Fruit fly (Drosophila melanogaster) whole organism, embryonic: ENCODE results near the gene CG42399.

ENCODE experiments used
- Antp ChIP-seq: fragments of 200-800 bp; sonication (Bioruptor generic); optimal IDR thresholded peaks from 3 replicates; lab custom pipeline; 2016; ENCODE audit warnings: missing biosample characterization, missing genetic modification characterization
- CG11247 ChIP-seq: fragments of 200-800 bp; sonication (Bioruptor generic); IDR thresholded peaks from 2 replicates; pipeline ENCODE4 v1.3.6; 2022; ENCODE audit warnings: missing biosample characterization, missing genetic modification characterization
- CG11456 ChIP-seq: fragments of 200-800 bp; sonication (Bioruptor generic); IDR thresholded peaks from 3 replicates; pipeline ENCODE4 v1.3.6; 2022; ENCODE audit warnings: missing biosample characterization, missing genetic modification characterization
- CG11695 ChIP-seq: fragments of 200-800 bp; sonication (Bioruptor generic); IDR thresholded peaks from 3 replicates; pipeline ENCODE4 v1.3.6; 2022; ENCODE audit warnings: missing biosample characterization, missing genetic modification characterization
- CG12299 ChIP-seq: fragments of 200-800 bp; sonication (Bioruptor generic); optimal IDR thresholded peaks from 2 replicates; lab custom pipeline; 2018; ENCODE audit warnings: missing biosample characterization, mild to moderate bottlenecking, missing genetic modification characterization
- CG13775 ChIP-seq: fragments of 200-800 bp; sonication (Bioruptor generic); optimal IDR thresholded peaks from 3 replicates; lab custom pipeline; 2017; ENCODE audit warnings: missing biosample characterization, mild to moderate bottlenecking, missing genetic modification characterization
- CG1832 ChIP-seq: fragments of 200-800 bp; sonication (Bioruptor generic); optimal IDR thresholded peaks from 2 replicates; lab custom pipeline; 2017; ENCODE audit warnings: missing biosample characterization, mild to moderate bottlenecking, missing genetic modification characterization, inconsistent platforms
- CG18599 ChIP-seq: fragments of 200-800 bp; sonication (Bioruptor generic); optimal IDR thresholded peaks from 3 replicates; lab custom pipeline; 2017; ENCODE audit warnings: missing biosample characterization, missing genetic modification characterization, mild to moderate bottlenecking, moderate library complexity, missing genetic modification reagents
- CG18764 ChIP-seq: fragments of 200-800 bp; sonication (Bioruptor generic); optimal IDR thresholded peaks from 3 replicates; lab custom pipeline; 2016; ENCODE audit warnings: missing biosample characterization, missing genetic modification characterization
- CG2116 ChIP-seq: fragments of 200-800 bp; sonication (Bioruptor generic); optimal IDR thresholded peaks from 3 replicates; lab custom pipeline; 2018; ENCODE audit warnings: missing biosample characterization, mild to moderate bottlenecking, missing genetic modification characterization
- CG3281 ChIP-seq: fragments of 200-800 bp; sonication (Bioruptor generic); optimal IDR thresholded peaks from 3 replicates; lab custom pipeline; 2017; ENCODE audit warnings: missing biosample characterization, mild to moderate bottlenecking, missing genetic modification characterization
- CG3847 ChIP-seq: fragments of 200-800 bp; sonication (Bioruptor generic); IDR thresholded peaks from 2 replicates; pipeline ENCODE4 v1.3.6; 2022; ENCODE audit warnings: missing biosample characterization, missing genetic modification characterization
- CG3995 ChIP-seq: fragments of 200-800 bp; sonication (Bioruptor generic); optimal IDR thresholded peaks from 3 replicates; lab custom pipeline; 2016; ENCODE audit warnings: missing biosample characterization, missing genetic modification characterization
- CG6765 ChIP-seq: fragments of 200-800 bp; sonication (Bioruptor generic); optimal IDR thresholded peaks from 3 replicates; lab custom pipeline; 2017; ENCODE audit warnings: missing biosample characterization, mild to moderate bottlenecking, missing genetic modification characterization
- CG8359 ChIP-seq: fragments of 200-800 bp; sonication (Bioruptor generic); optimal IDR thresholded peaks from 2 replicates; lab custom pipeline; 2017; ENCODE audit warnings: missing biosample characterization, mild to moderate bottlenecking, missing genetic modification characterization, borderline replicate concordance
- CG8944 ChIP-seq: fragments of 200-800 bp; sonication (Bioruptor generic); optimal IDR thresholded peaks from 3 replicates; lab custom pipeline; 2016; ENCODE audit warnings: missing biosample characterization, missing genetic modification characterization
- CG9609 ChIP-seq: fragments of 200-800 bp; sonication (Bioruptor generic); optimal IDR thresholded peaks from 3 replicates; lab custom pipeline; 2016; ENCODE audit warnings: missing biosample characterization, missing genetic modification characterization
- CG9727 ChIP-seq: fragments of 200-800 bp; sonication (Bioruptor generic); optimal IDR thresholded peaks from 3 replicates; lab custom pipeline; 2017; ENCODE audit warnings: missing biosample characterization, mild to moderate bottlenecking, missing genetic modification characterization
- CrebB ChIP-seq: fragments of 200-800 bp; sonication (Bioruptor generic); optimal IDR thresholded peaks from 3 replicates; lab custom pipeline; 2018; ENCODE audit warnings: missing biosample characterization, mild to moderate bottlenecking, missing genetic modification characterization
- Doc2 ChIP-seq: fragments of 200-800 bp; sonication (Bioruptor generic); IDR thresholded peaks from 2 replicates; pipeline ENCODE4 v1.3.6; 2022; ENCODE audit warnings: missing biosample characterization, missing genetic modification characterization
- E2f1 ChIP-seq: fragments of 200-800 bp; sonication (Bioruptor generic); IDR thresholded peaks from 2 replicates; pipeline ENCODE4 v1.3.6; 2022; ENCODE audit warnings: missing biosample characterization, missing genetic modification characterization
- ERR ChIP-seq: fragments of 200-800 bp; sonication (Bioruptor generic); optimal IDR thresholded peaks from 2 replicates; lab custom pipeline; 2016; ENCODE audit warnings: missing biosample characterization, missing genetic modification characterization
- Eip74EF ChIP-seq, 2 experiments: fragments of 200-800 bp in 1 of 2; fragments of >200 bp in 1 of 2; sonication (Bioruptor generic) in 1 of 2; optimal IDR thresholded peaks; 2 replicates each; lab custom pipeline; 2017 to 2019; ENCODE audit warnings: missing biosample characterization in 2 of 2, missing genetic modification characterization in 2 of 2, mild to moderate bottlenecking in 1 of 2, moderate library complexity in 1 of 2
- Fer3 ChIP-seq: fragments of 200-800 bp; sonication (Bioruptor generic); optimal IDR thresholded peaks from 2 replicates; lab custom pipeline; 2018; ENCODE audit warnings: missing biosample characterization, mild to moderate bottlenecking, missing genetic modification characterization, moderate library complexity
- Hand ChIP-seq: fragments of 200-800 bp; sonication (Bioruptor generic); optimal IDR thresholded peaks from 2 replicates; lab custom pipeline; 2017; ENCODE audit warnings: mild to moderate bottlenecking, missing biosample characterization, missing genetic modification reagents, missing genetic modification characterization
- MTF-1 ChIP-seq: fragments of 200-800 bp; sonication (Bioruptor generic); optimal IDR thresholded peaks from 2 replicates; lab custom pipeline; 2018; ENCODE audit warnings: missing biosample characterization, mild to moderate bottlenecking, missing genetic modification characterization, borderline replicate concordance
- Myb ChIP-seq: fragments of 200-800 bp; sonication (Bioruptor generic); optimal IDR thresholded peaks from 2 replicates; lab custom pipeline; 2016; ENCODE audit warnings: missing biosample characterization, missing genetic modification characterization
- NC2β ChIP-seq: fragments of 200-800 bp; sonication (Bioruptor generic); optimal IDR thresholded peaks from 2 replicates; lab custom pipeline; 2016; ENCODE audit warnings: missing biosample characterization, missing genetic modification characterization
- NFAT ChIP-seq: fragments of 200-800 bp; sonication (Bioruptor generic); IDR thresholded peaks from 2 replicates; pipeline ENCODE4 v1.3.6; 2022; ENCODE audit warnings: missing biosample characterization, missing genetic modification characterization
- NK7.1 ChIP-seq: fragments of 200-800 bp; sonication (Bioruptor generic); optimal IDR thresholded peaks from 3 replicates; lab custom pipeline; 2016; ENCODE audit warnings: missing biosample characterization, missing genetic modification characterization
- Oaz ChIP-seq: fragments of 200-800 bp; sonication (Bioruptor generic); IDR thresholded peaks from 2 replicates; pipeline ENCODE4 v1.3.6; 2022; ENCODE audit warnings: missing biosample characterization, missing genetic modification characterization
- Oli ChIP-seq: fragments of 200-800 bp; sonication (Bioruptor generic); optimal IDR thresholded peaks from 2 replicates; lab custom pipeline; 2018; ENCODE audit warnings: missing biosample characterization, mild to moderate bottlenecking, missing genetic modification characterization, moderate library complexity
- ab ChIP-seq: fragments of 200-800 bp; sonication (Bioruptor generic); optimal IDR thresholded peaks from 2 replicates; lab custom pipeline; 2016; ENCODE audit warnings: missing biosample characterization, missing genetic modification characterization
- dm ChIP-seq: fragments of 200-800 bp; sonication (Bioruptor generic); optimal IDR thresholded peaks from 3 replicates; lab custom pipeline; 2016; ENCODE audit warnings: missing biosample characterization, missing genetic modification characterization
- ems ChIP-seq: fragments of 200-800 bp; sonication (Bioruptor generic); optimal IDR thresholded peaks from 3 replicates; lab custom pipeline; 2016; ENCODE audit warnings: missing biosample characterization, missing genetic modification characterization
- esg ChIP-seq: fragments of 200-800 bp; sonication (Bioruptor generic); conservative IDR thresholded peaks from 2 replicates; pipeline ENCODE4 v1.3.6; 2022; ENCODE audit warnings: missing biosample characterization, missing genetic modification characterization
- fru ChIP-seq: fragments of >200 bp; optimal IDR thresholded peaks from 2 replicates; lab custom pipeline; 2017
- gcm2 ChIP-seq: fragments of 200-800 bp; sonication (Bioruptor generic); optimal IDR thresholded peaks from 2 replicates; lab custom pipeline; 2016; ENCODE audit warnings: missing biosample characterization, missing genetic modification characterization
- gem ChIP-seq: fragments of 200-800 bp; sonication (Bioruptor generic); optimal IDR thresholded peaks from 2 replicates; lab custom pipeline; 2019; ENCODE audit warnings: missing biosample characterization, mild to moderate bottlenecking, missing genetic modification characterization, moderate library complexity
- klu ChIP-seq: fragments of 200-800 bp; sonication (Bioruptor generic); IDR thresholded peaks from 2 replicates; pipeline ENCODE4 v1.3.6; 2022; ENCODE audit warnings: missing biosample characterization, missing genetic modification characterization
- kni ChIP-seq: fragments of 200-800 bp; sonication (Bioruptor generic); optimal IDR thresholded peaks from 3 replicates; lab custom pipeline; 2017; ENCODE audit warnings: mild to moderate bottlenecking, missing biosample characterization, missing genetic modification reagents, missing genetic modification characterization
- nau ChIP-seq: fragments of 200-800 bp; sonication (Bioruptor generic); optimal IDR thresholded peaks from 3 replicates; lab custom pipeline; 2017; ENCODE audit warnings: missing biosample characterization, mild to moderate bottlenecking, missing genetic modification characterization, missing genetic modification reagents
- otp ChIP-seq: fragments of 200-800 bp; sonication (Bioruptor generic); IDR thresholded peaks from 3 replicates; pipeline ENCODE4, ENCODE4 v1.3.6; 2022; ENCODE audit warnings: missing biosample characterization, missing genetic modification characterization
- pnt ChIP-seq: fragments of 200-800 bp; sonication (Bioruptor generic); optimal IDR thresholded peaks from 3 replicates; lab custom pipeline; 2016; ENCODE audit warnings: missing biosample characterization, missing genetic modification characterization
- run ChIP-seq: fragments of 200-800 bp; sonication (Bioruptor generic); optimal IDR thresholded peaks from 3 replicates; lab custom pipeline; 2018; ENCODE audit warnings: missing biosample characterization, mild to moderate bottlenecking, missing genetic modification characterization
- schlank ChIP-seq: fragments of 200-800 bp; sonication (Bioruptor generic); optimal IDR thresholded peaks from 2 replicates; lab custom pipeline; 2018; ENCODE audit warnings: missing biosample characterization, mild to moderate bottlenecking, missing genetic modification characterization
- scrt ChIP-seq: fragments of 200-800 bp; sonication (Bioruptor generic); optimal IDR thresholded peaks from 2 replicates; lab custom pipeline; 2018; ENCODE audit warnings: missing biosample characterization, mild to moderate bottlenecking, missing genetic modification characterization, moderate library complexity
- slou ChIP-seq: fragments of 200-800 bp; sonication (Bioruptor generic); optimal IDR thresholded peaks from 3 replicates; lab custom pipeline; 2016; ENCODE audit warnings: missing biosample characterization, missing genetic modification characterization
- tll ChIP-seq, 2 experiments: fragments of 200-800 bp in 1 of 2; fragments of >200 bp in 1 of 2; sonication (Bioruptor generic) in 1 of 2; optimal IDR thresholded peaks; 2 replicates each; lab custom pipeline; 2017 to 2019; ENCODE audit warnings: missing biosample characterization in 2 of 2, missing genetic modification characterization in 2 of 2, mild to moderate bottlenecking in 1 of 2, moderate library complexity in 1 of 2

Gene CG42399

DNA sequence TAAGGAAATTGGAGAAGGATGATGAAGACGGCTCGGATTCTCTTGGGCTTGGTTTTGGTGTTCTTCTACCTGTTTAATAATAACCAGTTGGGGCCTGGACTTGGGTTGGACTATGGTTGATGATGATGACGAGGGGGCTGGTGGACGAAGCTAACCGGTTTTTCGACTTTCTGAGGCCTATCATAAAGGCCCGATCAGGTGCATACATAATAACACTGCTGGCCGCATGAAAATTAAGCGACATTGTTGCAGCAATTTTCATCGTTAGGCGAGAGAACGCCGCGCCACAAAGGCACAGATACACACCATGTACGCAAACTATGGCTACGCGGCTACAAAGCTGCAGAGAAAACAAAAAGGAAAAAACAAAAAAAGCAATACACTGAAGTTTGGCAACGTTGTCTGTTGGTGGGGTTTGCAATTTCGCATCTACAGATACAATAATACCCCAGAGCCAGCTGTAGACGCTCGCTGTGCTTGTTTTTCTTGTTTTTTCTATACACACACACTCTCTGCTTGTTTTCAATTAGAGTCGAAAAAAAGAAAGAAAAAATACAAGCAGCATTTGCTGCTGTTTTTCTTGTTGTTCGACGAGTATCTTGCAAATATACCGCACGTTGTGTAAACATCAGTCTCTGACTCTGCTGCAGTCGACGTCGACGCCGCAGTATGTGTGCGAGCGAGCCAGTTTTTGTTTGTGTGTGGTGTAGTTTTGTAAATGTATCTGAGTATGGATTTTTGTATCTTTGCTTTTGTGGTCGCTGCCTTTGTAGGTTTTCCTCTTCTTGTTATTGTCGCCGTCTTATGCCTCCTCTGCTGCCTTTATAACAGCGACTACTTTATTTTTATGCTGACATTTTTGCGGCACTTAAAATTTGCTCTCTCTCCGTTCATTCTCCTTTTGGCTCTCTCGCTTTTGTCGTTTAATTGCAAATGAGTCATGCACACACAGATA, 13.3 kb upstream of the CG42399 start (continued):
- TF ChIP-seq Oaz: no peak
- TF ChIP-seq Myb (GFP tag; lab: Kevin White, UChicago): peak; percentile 47
- no peak for TF ChIP-seq pnt
- TF ChIP-seq Doc2 (GFP tag; lab: Robert Waterston, UW): no peak
- TF ChIP-seq CG2116 (GFP tag; lab: Kevin White, UChicago): peak; percentile 29
- TF ChIP-seq CG8944 (GFP tag; lab: Kevin White, UChicago): no peak
- TF ChIP-seq NFAT: no peak
- TF ChIP-seq CG9727 (GFP tag; lab: Kevin White, UChicago): peak; percentile 85
- TF ChIP-seq E2f1 (GFP tag; lab: Robert Waterston, UW): no peak
- no peak for TF ChIP-seq CG11456 (GFP tag; lab: Robert Waterston, UW)
- TF ChIP-seq esg: no peak
- TF ChIP-seq Eip74EF (GFP tag; optimal IDR thresholded peaks at IDR 0.05; lab: Kevin White, UChicago): peak in 1 of 2 experiments; percentile 61
- TF ChIP-seq Oli (tag; lab: Kevin White, UChicago): peak; percentile 3
- peak; percentile 47 for TF ChIP-seq ab (GFP tag; lab: Kevin White, UChicago)
- TF ChIP-seq CG9609 (GFP tag; lab: Kevin White, UChicago): no peak
- TF ChIP-seq gem (tag; lab: Kevin White, UChicago): peak; percentile 75
- TF ChIP-seq MTF-1 (GFP tag; lab: Kevin White, UChicago): peak; percentile 85
- peak; percentile 91 for TF ChIP-seq CG6765 (GFP tag; lab: Kevin White, UChicago)
- TF ChIP-seq scrt (GFP tag; lab: Kevin White, UChicago): peak; percentile 84
- no peak for TF ChIP-seq klu (GFP tag; lab: Robert Waterston, UW)
- no peak for TF ChIP-seq otp
- TF ChIP-seq CG12299 (tag; lab: Kevin White, UChicago): peak; percentile 76
- peak; percentile 93 for TF ChIP-seq CG18599 (GFP tag; lab: Kevin White, UChicago)
- peak; percentile 58 for TF ChIP-seq ems
- peak; percentile 72 for TF ChIP-seq Fer3 (tag; lab: Kevin White, UChicago)
- peak in 1 of 2 experiments; percentile 94 for TF ChIP-seq tll (GFP tag; optimal IDR thresholded peaks at IDR 0.05; lab: Kevin White, UChicago)
- TF ChIP-seq CrebB: peak; percentile 88
- TF ChIP-seq dm (GFP tag; lab: Kevin White, UChicago): peak; percentile 30
- peak; percentile 58 for TF ChIP-seq CG13775 (GFP tag; lab: Kevin White, UChicago)
- TF ChIP-seq CG11695 (GFP tag; lab: Robert Waterston, UW): no peak
- peak; percentile 86 for TF ChIP-seq CG3281
- peak; percentile 96 for TF ChIP-seq kni (GFP tag; lab: Kevin White, UChicago)
- no peak for TF ChIP-seq CG11247 (GFP tag; lab: Robert Waterston, UW)
- TF ChIP-seq slou (GFP tag; lab: Kevin White, UChicago): peak; percentile 23
- TF ChIP-seq fru (lab: Kevin White, UChicago): no peak
- TF ChIP-seq CG18764 (GFP tag; lab: Kevin White, UChicago): peak; percentile 43
- TF ChIP-seq CG3847 (GFP tag; lab: Robert Waterston, UW): no peak
- TF ChIP-seq CG3995 (GFP tag; lab: Kevin White, UChicago): peak; percentile 38
- peak; percentile 57 for TF ChIP-seq NK7.1 (GFP tag; lab: Kevin White, UChicago)
- no peak for TF ChIP-seq Antp (GFP tag; lab: Kevin White, UChicago)
- peak; percentile 68 for TF ChIP-seq gcm2 (GFP tag; lab: Kevin White, UChicago)
- TF ChIP-seq CG8359 (GFP tag; lab: Kevin White, UChicago): no peak
- peak; percentile 91 for TF ChIP-seq nau (GFP tag; lab: Kevin White, UChicago)
- peak; percentile 85 for TF ChIP-seq Hand
- TF ChIP-seq ERR (GFP tag; lab: Kevin White, UChicago): peak; percentile 53
- TF ChIP-seq schlank (tag; lab: Kevin White, UChicago): peak; percentile 87
- peak; percentile 60 for TF ChIP-seq NC2β (GFP tag; lab: Kevin White, UChicago)
- TF ChIP-seq run (tag; lab: Kevin White, UChicago): peak; percentile 77
- TF ChIP-seq CG1832 (GFP tag; lab: Kevin White, UChicago): no peak
